Fruit fly (Drosophila melanogaster) whole organism, prepupa: ENCODE data around the gene pasi1.

Experiments used
- CG6808 ChIP-seq: fragments of 200-800 bp; sonication (Bioruptor generic); optimal IDR thresholded peaks from 3 replicates; lab custom pipeline; 2017; ENCODE audit warnings: missing biosample characterization, missing genetic modification characterization, mild to moderate bottlenecking, moderate library complexity, missing genetic modification reagents
- CG8119 ChIP-seq: fragments of 200-800 bp; sonication (Bioruptor generic); IDR thresholded peaks from 3 replicates; pipeline ENCODE4 v1.3.6; 2022; ENCODE audit warnings: missing biosample characterization, missing genetic modification characterization
- Hr39 ChIP-seq: fragments of 200-800 bp; sonication (Bioruptor generic); optimal IDR thresholded peaks from 2 replicates; lab custom pipeline; 2016; ENCODE audit warnings: missing biosample characterization, missing genetic modification characterization
- acj6 ChIP-seq: fragments of 200-800 bp; sonication (Bioruptor generic); optimal IDR thresholded peaks from 3 replicates; lab custom pipeline; 2016; ENCODE audit warnings: missing biosample characterization, missing genetic modification characterization
- esn ChIP-seq: fragments of 200-800 bp; sonication (Bioruptor generic); optimal IDR thresholded peaks from 2 replicates; lab custom pipeline; 2016; ENCODE audit warnings: missing biosample characterization, mild to moderate bottlenecking, missing genetic modification characterization, moderate library complexity
- fd59A ChIP-seq: fragments of 200-800 bp; sonication (Bioruptor generic); optimal IDR thresholded peaks from 2 replicates; lab custom pipeline; 2017; ENCODE audit warnings: missing biosample characterization, mild to moderate bottlenecking, missing genetic modification characterization, missing genetic modification reagents

dm6 chr3R:17801264-17801663, 6.4 kb downstream of the pasi1 start, which contains the start of gene CG17803:
- TF ChIP-seq acj6 (GFP tag; lab: Kevin White, UChicago) (no peak), Hr39 (GFP tag; lab: Kevin White, UChicago) (no peak), fd59A (no peak), esn (no peak), CG8119 (GFP tag; lab: Robert Waterston, UW) (no peak), CG6808 (GFP tag; lab: Kevin White, UChicago) (no peak)
